Worm (Caenorhabditis elegans) whole organism, L4 larva: ENCODE results near the gene Y37A1A.4.

ENCODE experiments used
- F37D6.2 ChIP-seq: sonication (generic microtip); optimal IDR thresholded peaks from 2 replicates; lab custom pipeline; 2016; ENCODE audit warnings: mild to moderate bottlenecking, missing genetic modification characterization, missing compliant biosample characterization
- Y105C5A.15 ChIP-seq: fragments of 200-800 bp; sonication (Bioruptor generic); IDR thresholded peaks from 2 replicates; pipeline ENCODE4 v1.3.6; 2022; ENCODE audit warnings: missing genetic modification characterization, missing compliant biosample characterization
- ceh-82 ChIP-seq: sonication (generic microtip); optimal IDR thresholded peaks from 2 replicates; lab custom pipeline; 2017; ENCODE audit warnings: missing biosample characterization, missing genetic modification characterization
- lsy-2 ChIP-seq, 2 experiments: fragments of 150-350 bp in 1 of 2; sonication (generic microtip) in 1 of 2; optimal IDR thresholded peaks; 2 replicates each; lab custom pipeline; 2014 to 2017; ENCODE audit warnings: missing biosample characterization in 2 of 2, missing genetic modification characterization in 2 of 2
- nhr-25 ChIP-seq: sonication (generic microtip); optimal IDR thresholded peaks from 2 replicates; lab custom pipeline; 2017; ENCODE audit warnings: missing genetic modification characterization, mild to moderate bottlenecking, missing compliant biosample characterization, antibody characterized with exemption, moderate library complexity, borderline replicate concordance; ENCODE audit not compliant: insufficient read depth
- pqm-1 ChIP-seq: sonication (generic microtip); optimal IDR thresholded peaks from 2 replicates; lab custom pipeline; 2017; ENCODE audit warnings: missing biosample characterization, missing genetic modification characterization
- snpc-4 ChIP-seq: fragments of 150-350 bp; optimal IDR thresholded peaks from 2 replicates; lab custom pipeline; 2014; ENCODE audit warnings: missing biosample characterization, missing genetic modification characterization

DNA sequence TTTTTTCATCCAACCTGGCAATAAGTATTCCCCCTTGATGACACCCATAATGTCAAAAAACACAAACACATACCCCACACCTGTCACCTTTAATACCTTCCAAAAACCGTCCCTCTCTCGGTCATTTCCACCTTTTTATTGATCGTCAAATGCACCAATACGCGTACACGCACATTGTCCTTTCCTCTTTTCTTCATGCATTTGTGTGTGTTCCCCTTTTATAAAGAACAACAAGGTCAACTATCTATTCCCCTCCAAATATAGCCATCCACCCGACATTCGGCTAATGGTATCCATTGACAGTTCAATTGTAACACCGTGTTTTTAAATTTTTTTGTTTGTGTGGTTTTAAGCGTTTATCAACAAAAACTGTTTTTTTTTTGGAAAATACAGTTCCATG lies 11.0 kb downstream of the Y37A1A.4 start:
- TF ChIP-seq ceh-82 (no peak), F37D6.2 (tag; lab: Kevin White, UChicago) (no peak), snpc-4 (tag; lab: Kevin White, UChicago) (no peak), nhr-25 (tag; lab: Kevin White, UChicago) (no peak), pqm-1 (tag; lab: Kevin White, UChicago) (no peak), lsy-2 (tag; optimal IDR thresholded peaks at IDR 0.05; lab: Kevin White, UChicago) (no peak), Y105C5A.15 (GFP tag; lab: Robert Waterston, UW) (no peak)
